Worm (Caenorhabditis elegans) whole organism, mixed stage, embryonic: ENCODE results near the gene Y60A3A.8.

Experiments
- elt-1 ChIP-seq: sonication (generic microtip); optimal IDR thresholded peaks from 2 replicates; lab custom pipeline; 2017; ENCODE audit warnings: missing genetic modification characterization, mild to moderate bottlenecking, missing compliant biosample characterization, antibody characterized with exemption, moderate library complexity, borderline replicate concordance; ENCODE audit not compliant: insufficient read depth
- elt-3 ChIP-seq: fragments of 150-350 bp; optimal IDR thresholded peaks from 2 replicates; lab custom pipeline; 2014; ENCODE audit warnings: missing biosample characterization, missing genetic modification characterization
- lin-13 ChIP-seq: fragments of 150-350 bp; optimal IDR thresholded peaks from 2 replicates; lab custom pipeline; 2014; ENCODE audit warnings: missing biosample characterization, missing genetic modification characterization
- lsy-2 ChIP-seq: fragments of 150-350 bp; optimal IDR thresholded peaks from 2 replicates; lab custom pipeline; 2014; ENCODE audit warnings: missing biosample characterization, missing genetic modification characterization
- mls-2 ChIP-seq: sonication (generic microtip); optimal IDR thresholded peaks from 2 replicates; lab custom pipeline; 2016; ENCODE audit warnings: mild to moderate bottlenecking, missing genetic modification characterization, moderate library complexity, missing compliant biosample characterization
- nhr-2 ChIP-seq: fragments of 150-350 bp; optimal IDR thresholded peaks from 2 replicates; lab custom pipeline; 2014; ENCODE audit warnings: missing biosample characterization, missing genetic modification characterization
- nhr-237 ChIP-seq: fragments of 150-350 bp; optimal IDR thresholded peaks from 2 replicates; lab custom pipeline; 2014; ENCODE audit warnings: missing biosample characterization, missing genetic modification characterization
- snpc-4 ChIP-seq: fragments of 150-350 bp; optimal IDR thresholded peaks from 2 replicates; lab custom pipeline; 2014; ENCODE audit warnings: missing biosample characterization, missing genetic modification characterization
- unc-62 ChIP-seq: fragments of 150-350 bp; optimal IDR thresholded peaks from 2 replicates; lab custom pipeline; 2014; ENCODE audit warnings: missing biosample characterization, missing genetic modification reagents, missing genetic modification characterization
- ztf-11 ChIP-seq: fragments of 150-350 bp; optimal IDR thresholded peaks from 2 replicates; lab custom pipeline; 2014; ENCODE audit warnings: missing biosample characterization, missing genetic modification characterization

ce11 chrV:19994665-19995064, 44.9 kb downstream of the Y60A3A.8 start:
- TF ChIP-seq snpc-4 (tag; lab: Kevin White, UChicago), result no peak
- TF ChIP-seq lin-13 (tag; lab: Kevin White, UChicago), result no peak
- no peak for TF ChIP-seq ztf-11
- TF ChIP-seq unc-62 (GFP tag; lab: Kevin White, UChicago), result no peak
- no peak for TF ChIP-seq elt-3 (tag; lab: Kevin White, UChicago)
- no peak for TF ChIP-seq nhr-2 (tag; lab: Kevin White, UChicago)
- no peak for TF ChIP-seq elt-1
- TF ChIP-seq lsy-2 (tag; lab: Kevin White, UChicago), result no peak
- TF ChIP-seq nhr-237, result no peak
- TF ChIP-seq mls-2 (tag; lab: Kevin White, UChicago), result no peak
